Fruit fly (Drosophila melanogaster) whole organism, embryonic: ENCODE data around the gene Pdfr.

Experiments used
- Antp ChIP-seq: fragments of 200-800 bp; sonication (Bioruptor generic); optimal IDR thresholded peaks from 3 replicates; lab custom pipeline; 2016; ENCODE audit warnings: missing biosample characterization, missing genetic modification characterization
- Awh ChIP-seq: fragments of 200-800 bp; sonication (Bioruptor generic); IDR thresholded peaks from 2 replicates; pipeline ENCODE4, ENCODE4 v1.3.6; 2022; ENCODE audit warnings: missing biosample characterization, missing genetic modification characterization
- CG10321 ChIP-seq: fragments of 200-800 bp; sonication (Bioruptor generic); IDR thresholded peaks from 2 replicates; pipeline ENCODE4 v1.3.6; 2022; ENCODE audit warnings: missing biosample characterization, missing genetic modification characterization
- CG11085 ChIP-seq: fragments of 200-800 bp; sonication (Bioruptor generic); IDR thresholded peaks from 2 replicates; pipeline ENCODE4 v1.3.6; 2022; ENCODE audit warnings: missing biosample characterization, missing genetic modification characterization
- CG11723 ChIP-seq: fragments of 200-800 bp; sonication (Bioruptor generic); optimal IDR thresholded peaks from 2 replicates; lab custom pipeline; 2017; ENCODE audit warnings: missing biosample characterization, mild to moderate bottlenecking, missing genetic modification characterization
- CG12071 ChIP-seq: fragments of 200-800 bp; sonication (Bioruptor generic); optimal IDR thresholded peaks from 3 replicates; lab custom pipeline; 2018; ENCODE audit warnings: missing biosample characterization, mild to moderate bottlenecking, missing genetic modification characterization
- CG12104 ChIP-seq: fragments of 200-800 bp; sonication (Bioruptor generic); optimal IDR thresholded peaks from 3 replicates; lab custom pipeline; 2016; ENCODE audit warnings: missing biosample characterization, missing genetic modification characterization
- CG15514 ChIP-seq: fragments of 200-800 bp; sonication (Bioruptor generic); optimal IDR thresholded peaks from 3 replicates; lab custom pipeline; 2017; ENCODE audit warnings: missing biosample characterization, missing genetic modification characterization, mild to moderate bottlenecking, moderate library complexity, missing genetic modification reagents
- CG15601 ChIP-seq: fragments of 200-800 bp; sonication (Bioruptor generic); optimal IDR thresholded peaks from 3 replicates; lab custom pipeline; 2019; ENCODE audit warnings: missing biosample characterization, mild to moderate bottlenecking, missing genetic modification characterization, moderate library complexity
- CG16779 ChIP-seq: fragments of 200-800 bp; sonication (Bioruptor generic); IDR thresholded peaks from 2 replicates; pipeline ENCODE4 v1.3.6; 2022; ENCODE audit warnings: missing biosample characterization, missing genetic modification characterization
- CG17186 ChIP-seq: fragments of 200-800 bp; sonication (Bioruptor generic); optimal IDR thresholded peaks from 3 replicates; lab custom pipeline; 2017; ENCODE audit warnings: missing biosample characterization, missing genetic modification reagents, missing genetic modification characterization
- CG17385 ChIP-seq: fragments of 200-800 bp; sonication (Bioruptor generic); optimal IDR thresholded peaks from 3 replicates; lab custom pipeline; 2018; ENCODE audit warnings: missing biosample characterization, mild to moderate bottlenecking, missing genetic modification characterization
- CG17612 ChIP-seq: fragments of 200-800 bp; sonication (Bioruptor generic); IDR thresholded peaks from 2 replicates; pipeline ENCODE4 v1.3.6; 2022; ENCODE audit warnings: missing biosample characterization, missing genetic modification characterization
- CG17829 ChIP-seq: fragments of 200-800 bp; optimal IDR thresholded peaks from 2 replicates; lab custom pipeline; 2019; ENCODE audit warnings: missing biosample characterization, mild to moderate bottlenecking, missing genetic modification characterization, moderate library complexity
- CG18599 ChIP-seq: fragments of 200-800 bp; sonication (Bioruptor generic); optimal IDR thresholded peaks from 3 replicates; lab custom pipeline; 2017; ENCODE audit warnings: missing biosample characterization, missing genetic modification characterization, mild to moderate bottlenecking, moderate library complexity, missing genetic modification reagents
- CG2712 ChIP-seq: fragments of 200-800 bp; optimal IDR thresholded peaks from 3 replicates; lab custom pipeline; 2019; ENCODE audit warnings: missing biosample characterization, mild to moderate bottlenecking, missing genetic modification characterization, moderate library complexity
- CG3163 ChIP-seq: fragments of 200-800 bp; sonication (Bioruptor generic); optimal IDR thresholded peaks from 3 replicates; lab custom pipeline; 2016; ENCODE audit warnings: missing biosample characterization, missing genetic modification characterization
- CG4360 ChIP-seq: fragments of 200-800 bp; sonication (Bioruptor generic); IDR thresholded peaks from 2 replicates; pipeline ENCODE4 v1.3.6; 2022; ENCODE audit warnings: missing biosample characterization, missing genetic modification characterization
- CG4730 ChIP-seq: fragments of 200-800 bp; sonication (Bioruptor generic); IDR thresholded peaks from 2 replicates; pipeline ENCODE4 v1.3.6; 2022; ENCODE audit warnings: missing biosample characterization, missing genetic modification characterization
- CG6689 ChIP-seq: fragments of 200-800 bp; sonication (Bioruptor generic); IDR thresholded peaks from 2 replicates; pipeline ENCODE4 v1.3.6; 2022; ENCODE audit warnings: missing biosample characterization, missing genetic modification characterization
- CG6791 ChIP-seq: fragments of 200-800 bp; sonication (Bioruptor generic); IDR thresholded peaks from 3 replicates; pipeline ENCODE4 v1.3.6; 2022; ENCODE audit warnings: missing biosample characterization, missing genetic modification characterization; ENCODE audit not compliant: partially characterized antibody
- CG6854 ChIP-seq: fragments of 200-800 bp; sonication (Bioruptor generic); optimal IDR thresholded peaks from 3 replicates; lab custom pipeline; 2017; ENCODE audit warnings: missing biosample characterization, mild to moderate bottlenecking, missing genetic modification characterization
- CTCF ChIP-seq: fragments of 200-800 bp; sonication (Bioruptor generic); optimal IDR thresholded peaks from 2 replicates; lab custom pipeline; 2017; ENCODE audit warnings: missing biosample characterization, mild to moderate bottlenecking, missing genetic modification characterization, moderate library complexity
- Camta ChIP-seq: fragments of 200-800 bp; sonication (Bioruptor generic); optimal IDR thresholded peaks from 2 replicates; lab custom pipeline; 2016; ENCODE audit warnings: missing biosample characterization, missing genetic modification characterization
- E2f2 ChIP-seq: fragments of 200-800 bp; sonication (Bioruptor generic); IDR thresholded peaks from 2 replicates; pipeline ENCODE4 v1.3.6; 2022; ENCODE audit warnings: missing biosample characterization, missing genetic modification characterization
- HLH4C ChIP-seq: fragments of 200-800 bp; sonication (Bioruptor generic); IDR thresholded peaks from 3 replicates; pipeline ENCODE4 v1.3.6; 2022; ENCODE audit warnings: missing biosample characterization, missing genetic modification characterization; ENCODE audit not compliant: partially characterized antibody
- Hmr ChIP-seq: fragments of 200-800 bp; sonication (Bioruptor generic); optimal IDR thresholded peaks from 3 replicates; lab custom pipeline; 2017; ENCODE audit warnings: mild to moderate bottlenecking, missing biosample characterization, missing genetic modification reagents, missing genetic modification characterization
- Scr ChIP-seq: fragments of 200-800 bp; sonication (Bioruptor generic); IDR thresholded peaks from 2 replicates; pipeline ENCODE4 v1.3.6; 2022; ENCODE audit warnings: missing biosample characterization, missing genetic modification characterization; ENCODE audit not compliant: partially characterized antibody
- Ssrp ChIP-seq: fragments of 200-800 bp; sonication (Bioruptor generic); optimal IDR thresholded peaks from 2 replicates; lab custom pipeline; 2018; ENCODE audit warnings: missing biosample characterization, mild to moderate bottlenecking, missing genetic modification characterization, moderate library complexity
- Xbp1 ChIP-seq: fragments of 200-800 bp; sonication (Bioruptor generic); optimal IDR thresholded peaks from 3 replicates; lab custom pipeline; 2016; ENCODE audit warnings: missing biosample characterization, mild to moderate bottlenecking, missing genetic modification characterization
- amos ChIP-seq: fragments of 200-800 bp; sonication (Bioruptor generic); IDR thresholded peaks from 2 replicates; pipeline ENCODE4 v1.3.6; 2022; ENCODE audit warnings: missing biosample characterization, missing genetic modification characterization; ENCODE audit not compliant: partially characterized antibody
- chinmo ChIP-seq: fragments of 200-800 bp; sonication (Bioruptor generic); IDR thresholded peaks from 4 replicates; pipeline ENCODE4 v1.3.6; 2022; ENCODE audit warnings: missing biosample characterization, missing genetic modification characterization; ENCODE audit not compliant: partially characterized antibody
- cwo ChIP-seq: fragments of 200-800 bp; sonication (Bioruptor generic); optimal IDR thresholded peaks from 3 replicates; lab custom pipeline; 2017; ENCODE audit warnings: missing biosample characterization, missing genetic modification characterization, mild to moderate bottlenecking, moderate library complexity, missing genetic modification reagents
- dati ChIP-seq: fragments of 200-800 bp; sonication (Bioruptor generic); IDR thresholded peaks from 2 replicates; pipeline ENCODE4 v1.3.6; 2022; ENCODE audit warnings: missing biosample characterization, missing genetic modification characterization
- dmrt11E ChIP-seq: fragments of 200-800 bp; sonication (Bioruptor generic); optimal IDR thresholded peaks from 3 replicates; lab custom pipeline; 2018; ENCODE audit warnings: missing biosample characterization, mild to moderate bottlenecking, missing genetic modification characterization, moderate library complexity
- ewg ChIP-seq: fragments of 200-800 bp; sonication (Bioruptor generic); optimal IDR thresholded peaks from 3 replicates; lab custom pipeline; 2017; ENCODE audit warnings: mild to moderate bottlenecking, missing biosample characterization, missing genetic modification reagents, missing genetic modification characterization
- fu2 ChIP-seq: fragments of 200-800 bp; sonication (Bioruptor generic); optimal IDR thresholded peaks from 2 replicates; lab custom pipeline; 2016; ENCODE audit warnings: missing biosample characterization, missing genetic modification characterization
- gro ChIP-seq: fragments of 200-800 bp; sonication (Bioruptor generic); optimal IDR thresholded peaks from 2 replicates; lab custom pipeline; 2016; ENCODE audit warnings: missing biosample characterization, missing genetic modification characterization
- mirr ChIP-seq: fragments of 200-800 bp; sonication (Bioruptor generic); optimal IDR thresholded peaks from 3 replicates; lab custom pipeline; 2018; ENCODE audit warnings: missing biosample characterization, mild to moderate bottlenecking, missing genetic modification characterization
- onecut ChIP-seq: fragments of 200-800 bp; sonication (Bioruptor generic); IDR thresholded peaks from 2 replicates; pipeline ENCODE4 v1.3.6; 2022; ENCODE audit warnings: missing biosample characterization, missing genetic modification characterization
- org-1 ChIP-seq: fragments of 200-800 bp; sonication (Bioruptor generic); optimal IDR thresholded peaks from 2 replicates; lab custom pipeline; 2017; ENCODE audit warnings: missing biosample characterization, missing genetic modification characterization
- pfk ChIP-seq: fragments of 200-800 bp; sonication (Bioruptor generic); optimal IDR thresholded peaks from 2 replicates; lab custom pipeline; 2018; ENCODE audit warnings: missing biosample characterization, mild to moderate bottlenecking, missing genetic modification characterization, moderate library complexity
- run ChIP-seq: fragments of 200-800 bp; sonication (Bioruptor generic); optimal IDR thresholded peaks from 3 replicates; lab custom pipeline; 2018; ENCODE audit warnings: missing biosample characterization, mild to moderate bottlenecking, missing genetic modification characterization
- schlank ChIP-seq: fragments of 200-800 bp; sonication (Bioruptor generic); optimal IDR thresholded peaks from 2 replicates; lab custom pipeline; 2018; ENCODE audit warnings: missing biosample characterization, mild to moderate bottlenecking, missing genetic modification characterization
- seq ChIP-seq: fragments of 200-800 bp; sonication (Bioruptor generic); IDR thresholded peaks from 2 replicates; pipeline ENCODE4 v1.3.6; 2022; ENCODE audit warnings: missing biosample characterization, missing genetic modification characterization
- sim ChIP-seq: fragments of 200-800 bp; sonication (Bioruptor generic); IDR thresholded peaks from 2 replicates; pipeline ENCODE4 v1.3.6; 2022; ENCODE audit warnings: missing biosample characterization, missing genetic modification characterization
- so ChIP-seq: fragments of 200-800 bp; sonication (Bioruptor generic); IDR thresholded peaks from 3 replicates; pipeline ENCODE4 v1.3.6; 2022; ENCODE audit warnings: missing biosample characterization, missing genetic modification characterization
- sqz ChIP-seq: fragments of 200-800 bp; sonication (Bioruptor generic); optimal IDR thresholded peaks from 3 replicates; lab custom pipeline; 2018; ENCODE audit warnings: missing biosample characterization, mild to moderate bottlenecking, missing genetic modification characterization
- trh ChIP-seq: fragments of 200-800 bp; sonication (Bioruptor generic); optimal IDR thresholded peaks from 2 replicates; lab custom pipeline; 2016; ENCODE audit warnings: missing biosample characterization, missing genetic modification characterization
- twi ChIP-seq: fragments of 200-800 bp; optimal IDR thresholded peaks from 2 replicates; lab custom pipeline; 2019; ENCODE audit warnings: missing biosample characterization, mild to moderate bottlenecking, missing genetic modification characterization, moderate library complexity
- yki ChIP-seq: fragments of >200 bp; optimal IDR thresholded peaks from 3 replicates; lab custom pipeline; 2018

Gene Pdfr

DNA sequence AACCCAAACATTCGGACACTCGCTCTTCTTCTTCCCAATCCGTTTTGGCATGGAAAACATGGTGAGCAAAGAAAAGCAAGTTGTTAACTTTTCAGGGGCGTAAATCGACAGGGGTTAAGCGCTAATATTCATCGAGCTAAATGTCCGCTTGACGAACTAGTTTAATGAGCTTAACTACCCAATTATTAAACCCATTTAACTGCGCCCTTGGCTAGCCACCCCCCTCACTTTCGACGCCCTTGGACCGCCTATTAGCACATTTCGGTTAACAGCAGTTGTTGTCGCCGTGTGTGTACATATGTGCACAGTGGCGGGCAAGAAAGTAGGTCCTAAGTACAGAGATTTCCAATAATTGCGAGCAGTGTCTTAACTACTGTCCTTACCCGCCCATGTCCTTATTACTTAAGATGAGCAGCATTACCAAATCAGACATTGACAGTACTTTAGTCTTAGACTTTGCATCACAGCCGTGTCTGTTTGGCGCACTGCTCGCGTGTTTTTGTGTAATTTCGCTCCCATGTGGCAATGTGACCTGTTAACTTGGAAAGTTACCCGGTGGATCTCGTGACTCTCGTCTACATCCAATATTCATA is 37.5 kb downstream of the Pdfr start (continued):
- TF ChIP-seq CG15601: peak; percentile 64
- peak; percentile 88 for TF ChIP-seq CG4730 (GFP tag; lab: Robert Waterston, UW)
- no peak for TF ChIP-seq CG6791 (GFP tag; lab: Robert Waterston, UW)
- peak; percentile 82 for TF ChIP-seq ewg
- TF ChIP-seq CG12104 (GFP tag; lab: Kevin White, UChicago): peak; percentile 82
- TF ChIP-seq CG16779: peak; percentile 96
- TF ChIP-seq Hmr (GFP tag; lab: Kevin White, UChicago): peak; percentile 96
- 0 out of 2 replicates have a peak, but pooled peaks have one; percentile 18 for TF ChIP-seq CG10321 (GFP tag; lab: Robert Waterston, UW)
- peak; percentile 93 for TF ChIP-seq so
- peak; percentile 28 for TF ChIP-seq sqz (GFP tag; lab: Kevin White, UChicago)
- no peak for TF ChIP-seq HLH4C
- TF ChIP-seq twi (tag; lab: Kevin White, UChicago): peak; percentile 47
- TF ChIP-seq Xbp1 (GFP tag; lab: Kevin White, UChicago): peak; percentile 93
- TF ChIP-seq Ssrp: peak; percentile 84
- TF ChIP-seq cwo (GFP tag; lab: Kevin White, UChicago): peak; percentile 93
- TF ChIP-seq CG6854 (GFP tag; lab: Kevin White, UChicago): peak; percentile 72
- peak; percentile 97 for TF ChIP-seq Antp (GFP tag; lab: Kevin White, UChicago)
- peak; percentile 91 for TF ChIP-seq CG17612 (GFP tag; lab: Robert Waterston, UW)
- no peak for TF ChIP-seq yki (lab: Kevin White, UChicago)
- no peak for TF ChIP-seq Scr
- peak; percentile 87 for TF ChIP-seq seq
- TF ChIP-seq run (tag; lab: Kevin White, UChicago): peak; percentile 80
- peak; percentile 77 for TF ChIP-seq CG11723 (GFP tag; lab: Kevin White, UChicago)
- TF ChIP-seq mirr (GFP tag; lab: Kevin White, UChicago): peak; percentile 63
- peak; percentile 81 for TF ChIP-seq CG2712 (tag; lab: Kevin White, UChicago)
- TF ChIP-seq onecut (GFP tag; lab: Robert Waterston, UW): peak; percentile 74
- TF ChIP-seq CTCF (GFP tag; lab: Kevin White, UChicago): no peak
- peak; percentile 69 for TF ChIP-seq CG4360 (GFP tag; lab: Robert Waterston, UW)
- TF ChIP-seq CG18599 (GFP tag; lab: Kevin White, UChicago): peak; percentile 97
- peak; percentile 53 for TF ChIP-seq dmrt11E (tag; lab: Kevin White, UChicago)
- TF ChIP-seq chinmo (GFP tag; lab: Robert Waterston, UW): no peak
- TF ChIP-seq org-1 (GFP tag; lab: Kevin White, UChicago): peak; percentile 94
- no peak for TF ChIP-seq pfk
- TF ChIP-seq sim: peak; percentile 84
- TF ChIP-seq CG3163 (GFP tag; lab: Kevin White, UChicago): peak; percentile 79
- TF ChIP-seq CG17186: peak; percentile 50
- TF ChIP-seq trh (GFP tag; lab: Kevin White, UChicago): peak; percentile 80
- no peak for TF ChIP-seq amos
- peak; percentile 96 for TF ChIP-seq fu2 (GFP tag; lab: Kevin White, UChicago)
- peak; percentile 67 for TF ChIP-seq E2f2 (GFP tag; lab: Robert Waterston, UW)
- TF ChIP-seq CG17385: peak; percentile 87
- peak; percentile 94 for TF ChIP-seq schlank (tag; lab: Kevin White, UChicago)
- peak; percentile 96 for TF ChIP-seq gro (GFP tag; lab: Kevin White, UChicago)
- TF ChIP-seq CG15514 (GFP tag; lab: Kevin White, UChicago): peak; percentile 88
- TF ChIP-seq CG11085: peak; percentile 95
- peak; percentile 75 for TF ChIP-seq Camta
- peak; percentile 89 for TF ChIP-seq Awh
- peak; percentile 90 for TF ChIP-seq CG12071 (GFP tag; lab: Kevin White, UChicago)
- peak; percentile 88 for TF ChIP-seq CG6689
- TF ChIP-seq dati (GFP tag; lab: Robert Waterston, UW): peak; percentile 59
- TF ChIP-seq CG17829: peak; percentile 83
